Fruit fly (Drosophila melanogaster) whole organism, adult: Measurements from ENCODE around the gene CG6503.

Experiments used
- CG11617 ChIP-seq: fragments of 200-800 bp; sonication (Bioruptor generic); optimal IDR thresholded peaks from 2 replicates; lab custom pipeline; 2017; ENCODE audit warnings: mild to moderate bottlenecking, missing biosample characterization, missing genetic modification reagents, missing genetic modification characterization
- CG12768 ChIP-seq: fragments of 200-800 bp; sonication (Bioruptor generic); optimal IDR thresholded peaks from 2 replicates; lab custom pipeline; 2017; ENCODE audit warnings: missing biosample characterization, missing genetic modification characterization, mild to moderate bottlenecking, moderate library complexity, missing genetic modification reagents
- CG14711 ChIP-seq: fragments of 200-800 bp; sonication (Bioruptor generic); optimal IDR thresholded peaks from 2 replicates; lab custom pipeline; 2018; ENCODE audit warnings: missing biosample characterization, mild to moderate bottlenecking, missing genetic modification characterization, moderate library complexity
- CG1620 ChIP-seq: fragments of 200-800 bp; sonication (Bioruptor generic); optimal IDR thresholded peaks from 2 replicates; lab custom pipeline; 2016; ENCODE audit warnings: missing biosample characterization, missing genetic modification characterization
- CG33017 ChIP-seq: fragments of 200-800 bp; sonication (Bioruptor generic); optimal IDR thresholded peaks from 2 replicates; lab custom pipeline; 2018; ENCODE audit warnings: missing biosample characterization, mild to moderate bottlenecking, missing genetic modification characterization, moderate library complexity
- CG5204 ChIP-seq: fragments of 200-800 bp; sonication (Bioruptor generic); optimal IDR thresholded peaks from 2 replicates; lab custom pipeline; 2016; ENCODE audit warnings: missing biosample characterization, missing genetic modification characterization
- CG7045 ChIP-seq: fragments of 200-800 bp; sonication (Bioruptor generic); optimal IDR thresholded peaks from 2 replicates; lab custom pipeline; 2017; ENCODE audit warnings: missing biosample characterization, mild to moderate bottlenecking, missing genetic modification characterization
- CG7101 ChIP-seq: fragments of 200-800 bp; sonication (Bioruptor generic); optimal IDR thresholded peaks from 2 replicates; lab custom pipeline; 2018; ENCODE audit warnings: missing biosample characterization, mild to moderate bottlenecking, missing genetic modification characterization, moderate library complexity
- Clk ChIP-seq: fragments of 200-800 bp; sonication (Bioruptor generic); optimal IDR thresholded peaks from 2 replicates; lab custom pipeline; 2017; ENCODE audit warnings: missing biosample characterization, missing genetic modification characterization
- Crg-1 ChIP-seq: fragments of 200-800 bp; sonication (Bioruptor generic); optimal IDR thresholded peaks from 2 replicates; lab custom pipeline; 2016; ENCODE audit warnings: missing biosample characterization, missing genetic modification characterization
- Hr96 ChIP-seq: fragments of 200-800 bp; sonication (Bioruptor generic); optimal IDR thresholded peaks from 2 replicates; lab custom pipeline; 2016; ENCODE audit warnings: missing biosample characterization, missing genetic modification characterization
- Mnt ChIP-seq: fragments of 200-800 bp; sonication (Bioruptor generic); optimal IDR thresholded peaks from 2 replicates; lab custom pipeline; 2016; ENCODE audit warnings: missing biosample characterization, mild to moderate bottlenecking, missing genetic modification characterization
- bab1 ChIP-seq: fragments of 200-800 bp; sonication (Bioruptor generic); optimal IDR thresholded peaks from 3 replicates; lab custom pipeline; 2019; ENCODE audit warnings: missing biosample characterization, mild to moderate bottlenecking, missing genetic modification characterization, moderate library complexity
- cic ChIP-seq: fragments of 200-800 bp; sonication (Bioruptor generic); optimal IDR thresholded peaks from 2 replicates; lab custom pipeline; 2017; ENCODE audit warnings: missing biosample characterization, mild to moderate bottlenecking, missing genetic modification characterization, moderate library complexity
- cnc ChIP-seq, 2 experiments: fragments of >200 bp; optimal IDR thresholded peaks; 2 replicates each; lab custom pipeline; 2017
- kay ChIP-seq: fragments of 200-800 bp; sonication (Bioruptor generic); peaks from one replicate; lab custom pipeline; 2016; ENCODE audit warnings: missing biosample characterization, missing genetic modification characterization, borderline replicate concordance
- ovo ChIP-seq: fragments of 200-800 bp; sonication (Bioruptor generic); optimal IDR thresholded peaks from 2 replicates; lab custom pipeline; 2016; ENCODE audit warnings: missing biosample characterization, missing genetic modification characterization
- pad ChIP-seq: fragments of 200-800 bp; sonication (Bioruptor generic); optimal IDR thresholded peaks from 3 replicates; lab custom pipeline; 2017; ENCODE audit warnings: missing biosample characterization, missing genetic modification characterization, mild to moderate bottlenecking, moderate library complexity, missing genetic modification reagents
- tj ChIP-seq: fragments of 200-800 bp; sonication (Bioruptor generic); optimal IDR thresholded peaks from 3 replicates; lab custom pipeline; 2017; ENCODE audit warnings: missing biosample characterization, mild to moderate bottlenecking, missing genetic modification characterization, moderate library complexity
- toe ChIP-seq: fragments of 200-800 bp; sonication (Bioruptor generic); optimal IDR thresholded peaks from 2 replicates; lab custom pipeline; 2016; ENCODE audit warnings: missing biosample characterization, missing genetic modification characterization

Gene CG6503

DNA sequence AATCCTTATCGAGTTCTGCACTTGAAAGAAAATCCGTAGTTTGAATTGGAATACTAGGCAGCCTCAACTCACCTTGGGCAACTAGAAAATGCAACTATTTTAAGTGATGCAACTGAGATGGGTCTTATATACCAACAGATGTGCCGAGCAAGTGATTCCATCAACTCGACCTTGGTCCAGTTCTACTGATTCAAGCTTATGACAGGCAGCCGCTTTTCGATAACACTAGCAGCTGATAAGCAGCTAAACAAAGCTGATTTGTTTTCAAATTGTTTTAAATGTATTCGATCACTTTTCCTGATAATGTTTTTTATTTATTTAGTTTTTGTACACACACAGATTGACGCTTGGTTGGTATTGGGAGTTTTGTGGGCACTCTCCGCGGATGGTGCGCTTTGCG lies at the start of gene CG6503:
CG6503 (minus strand) TSS at position 101 of the 400 bp plus-strand sequence.
- TF ChIP-seq bab1 (no peak), CG33017 (no peak), CG11617 (no peak), Hr96 (GFP tag; lab: Kevin White, UChicago) (no peak), pad (GFP tag; lab: Kevin White, UChicago) (no peak), CG14711 (tag; lab: Kevin White, UChicago) (no peak), kay (GFP tag; lab: Kevin White, UChicago) (no peak), Clk (GFP tag; lab: Kevin White, UChicago) (no peak), CG5204 (GFP tag; lab: Kevin White, UChicago) (no peak), CG7101 (tag; lab: Kevin White, UChicago) (no peak), toe (GFP tag; lab: Kevin White, UChicago) (no peak), cic (GFP tag; lab: Kevin White, UChicago) (no peak), Mnt (no peak), CG1620 (GFP tag; lab: Kevin White, UChicago) (no peak)

DNA sequence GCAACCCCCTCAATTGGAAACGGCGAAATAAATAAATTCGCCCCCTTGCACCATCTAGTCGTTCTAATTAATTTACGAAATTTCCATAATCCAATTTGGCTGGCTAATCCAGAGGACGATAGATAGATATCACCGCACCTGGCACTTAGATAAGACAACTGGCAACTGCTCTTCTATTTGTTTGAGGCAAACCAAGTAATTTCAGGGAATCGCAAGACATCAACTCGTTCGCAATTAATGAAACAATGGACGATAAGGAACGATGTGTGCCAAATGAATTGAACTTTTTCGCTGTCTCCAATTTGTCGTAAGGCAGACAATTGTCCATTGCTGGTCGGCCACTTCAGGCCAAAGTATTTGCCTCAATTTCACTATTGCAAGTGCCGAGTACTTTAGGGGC lies 40.2 kb upstream of the CG6503 start:
- peak; percentile 68 for TF ChIP-seq kay (GFP tag; lab: Kevin White, UChicago)
- TF ChIP-seq CG33017 = no peak

DNA sequence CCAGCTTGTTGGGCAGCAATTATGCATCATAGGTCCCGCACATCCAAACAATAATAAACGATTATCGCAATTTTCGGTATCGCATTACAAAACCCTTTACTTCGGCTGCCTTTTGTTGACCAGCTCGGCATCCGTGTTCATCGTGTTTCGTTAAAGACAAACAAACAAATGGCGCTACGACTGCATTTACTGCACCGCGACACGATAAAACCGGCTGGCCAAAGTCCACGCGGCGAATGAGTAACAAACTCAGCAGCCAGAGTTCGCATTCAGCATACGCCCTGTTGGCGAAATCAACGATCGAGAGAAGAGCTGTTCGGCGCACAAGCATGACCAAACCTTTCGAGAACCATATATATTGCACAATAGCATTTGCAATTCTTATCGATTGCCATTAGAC lies 39.5 kb upstream of the CG6503 start:
- TF ChIP-seq CG1620 (GFP tag; lab: Kevin White, UChicago) = no peak
- no peak for TF ChIP-seq bab1
- peak; percentile 82 for TF ChIP-seq kay (GFP tag; lab: Kevin White, UChicago)
- TF ChIP-seq Clk (GFP tag; lab: Kevin White, UChicago) = no peak
- TF ChIP-seq Mnt = peak; percentile 47
- TF ChIP-seq cnc (optimal IDR thresholded peaks at IDR 0.05; lab: Kevin White, UChicago) = no peak
- TF ChIP-seq CG14711 (tag; lab: Kevin White, UChicago) = no peak
- no peak for TF ChIP-seq CG5204 (GFP tag; lab: Kevin White, UChicago)
- TF ChIP-seq Hr96 (GFP tag; lab: Kevin White, UChicago) = peak; percentile 49
- TF ChIP-seq ovo (GFP tag; lab: Kevin White, UChicago) = no peak
- peak; percentile 71 for TF ChIP-seq CG12768 (GFP tag; lab: Kevin White, UChicago)
- no peak for TF ChIP-seq CG7101 (tag; lab: Kevin White, UChicago)
- no peak for TF ChIP-seq Crg-1
- peak; percentile 11 for TF ChIP-seq cic (GFP tag; lab: Kevin White, UChicago)
- TF ChIP-seq CG7045 (GFP tag; lab: Kevin White, UChicago) = no peak
- TF ChIP-seq tj (GFP tag; lab: Kevin White, UChicago) = peak; percentile 21
- TF ChIP-seq CG33017 = peak; percentile 4
- TF ChIP-seq CG11617 = no peak
- TF ChIP-seq pad (GFP tag; lab: Kevin White, UChicago) = no peak
- TF ChIP-seq toe (GFP tag; lab: Kevin White, UChicago) = peak; percentile 9

DNA sequence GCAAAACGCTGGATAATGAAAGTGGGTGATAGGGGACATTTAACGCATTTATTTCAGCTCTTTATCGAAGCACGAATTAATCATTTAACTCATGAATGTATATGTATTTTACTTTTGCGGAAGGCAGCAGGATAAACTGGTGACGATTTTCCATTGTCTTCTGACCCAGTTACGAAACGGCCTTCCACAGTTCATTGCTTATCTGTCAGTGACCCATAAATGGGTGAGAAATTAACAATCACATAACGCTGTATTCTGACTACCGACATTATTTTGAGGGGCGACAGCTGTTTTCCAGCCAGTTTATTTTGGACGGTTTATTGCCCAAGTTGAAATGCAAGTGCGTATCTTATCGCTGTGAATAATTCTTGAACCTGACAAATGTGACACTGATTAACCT lies 38.7 kb upstream of the CG6503 start:
- TF ChIP-seq CG7045 (GFP tag; lab: Kevin White, UChicago) (no peak), Crg-1 (no peak), Clk (GFP tag; lab: Kevin White, UChicago) (no peak), CG11617 (no peak), CG5204 (GFP tag; lab: Kevin White, UChicago) (no peak), CG7101 (tag; lab: Kevin White, UChicago) (no peak), bab1 (no peak), toe (GFP tag; lab: Kevin White, UChicago) (no peak), tj (GFP tag; lab: Kevin White, UChicago) (no peak), pad (GFP tag; lab: Kevin White, UChicago) (no peak), Mnt (no peak), CG12768 (GFP tag; lab: Kevin White, UChicago) (no peak), kay (GFP tag; lab: Kevin White, UChicago) (no peak), ovo (GFP tag; lab: Kevin White, UChicago) (no peak), CG1620 (GFP tag; lab: Kevin White, UChicago) (no peak), CG14711 (tag; lab: Kevin White, UChicago) (no peak), CG33017 (no peak)

DNA sequence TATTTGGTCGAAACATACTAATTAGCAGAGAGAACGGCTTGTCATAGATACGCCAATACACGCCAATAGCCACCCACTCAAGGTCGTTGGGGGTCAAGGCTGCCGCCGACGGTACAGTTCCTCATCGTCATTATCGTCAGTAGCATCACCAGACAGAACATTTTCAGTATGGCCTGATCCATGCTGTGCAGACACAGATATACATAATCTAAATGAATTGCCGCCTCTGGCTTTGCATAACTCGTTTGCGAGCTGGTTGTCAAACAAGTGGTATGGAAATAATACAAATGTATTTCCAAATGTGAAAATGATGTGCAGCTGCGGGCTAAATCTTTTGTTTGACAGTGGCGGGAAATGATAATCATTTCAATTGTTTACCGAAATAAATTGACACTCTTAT lies 38.2 kb upstream of the CG6503 start:
- TF ChIP-seq CG5204 (GFP tag; lab: Kevin White, UChicago) (no peak), cnc (optimal IDR thresholded peaks at IDR 0.05; lab: Kevin White, UChicago) (no peak)

DNA sequence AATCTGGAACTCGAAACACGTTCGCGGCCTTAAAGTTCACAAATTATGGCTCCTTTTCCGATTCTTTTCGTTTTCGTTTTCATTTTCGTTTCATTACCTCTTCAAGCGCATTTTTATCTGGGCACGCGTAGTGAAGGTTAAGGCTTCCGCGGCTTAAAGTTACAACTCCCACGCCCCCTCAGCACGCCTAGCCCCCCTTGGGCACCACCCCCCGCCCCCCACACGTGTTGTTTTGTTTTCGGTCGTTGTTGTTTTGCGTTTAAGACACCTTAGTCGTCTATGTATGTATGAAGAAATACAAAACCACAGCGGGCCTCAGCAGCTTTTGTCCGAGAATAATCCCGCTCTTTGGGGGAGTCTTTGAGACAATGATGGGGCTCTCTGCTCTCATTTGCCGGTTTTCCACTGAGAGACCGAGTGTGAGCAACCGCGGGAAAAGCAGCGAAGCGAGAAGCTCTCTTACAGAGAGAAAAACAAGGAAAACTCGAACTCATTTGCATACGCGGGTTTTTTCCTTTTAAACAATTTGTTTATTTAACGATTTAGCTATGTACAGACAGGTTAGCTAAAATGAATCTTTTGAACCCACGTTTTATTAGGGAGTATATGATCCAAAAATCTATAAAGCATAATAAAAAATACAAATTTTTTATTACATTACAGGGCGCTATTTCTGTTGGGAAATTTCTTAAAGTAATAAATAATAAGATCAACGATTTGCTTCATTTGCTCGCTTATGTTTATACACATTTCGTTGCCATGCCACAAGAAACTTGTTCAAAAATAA lies 37.5 kb upstream of the CG6503 start:
- TF ChIP-seq cnc (optimal IDR thresholded peaks at IDR 0.05; lab: Kevin White, UChicago) = no peak
- TF ChIP-seq kay (GFP tag; lab: Kevin White, UChicago) = no peak
- no peak for TF ChIP-seq bab1
- no peak for TF ChIP-seq Mnt
- no peak for TF ChIP-seq Clk (GFP tag; lab: Kevin White, UChicago)
- no peak for TF ChIP-seq CG1620 (GFP tag; lab: Kevin White, UChicago)
- no peak for TF ChIP-seq CG5204 (GFP tag; lab: Kevin White, UChicago)
- TF ChIP-seq CG12768 (GFP tag; lab: Kevin White, UChicago) = no peak
- no peak for TF ChIP-seq ovo (GFP tag; lab: Kevin White, UChicago)
- no peak for TF ChIP-seq cic (GFP tag; lab: Kevin White, UChicago)
